Worm (Caenorhabditis elegans) whole organism, mixed stage, embryonic: ENCODE data around the gene Y42G9A.1.

Experiments
- ceh-39 ChIP-seq: fragments of 150-350 bp; optimal IDR thresholded peaks from 2 replicates; lab custom pipeline; 2014; ENCODE audit warnings: missing biosample characterization, missing genetic modification characterization
- ces-1 ChIP-seq: fragments of 150-350 bp; optimal IDR thresholded peaks from 2 replicates; lab custom pipeline; 2014; ENCODE audit warnings: missing biosample characterization, missing genetic modification reagents, missing genetic modification characterization
- elt-1 ChIP-seq: sonication (generic microtip); optimal IDR thresholded peaks from 2 replicates; lab custom pipeline; 2017; ENCODE audit warnings: missing genetic modification characterization, mild to moderate bottlenecking, missing compliant biosample characterization, antibody characterized with exemption, moderate library complexity, borderline replicate concordance; ENCODE audit not compliant: insufficient read depth
- elt-3 ChIP-seq: fragments of 150-350 bp; optimal IDR thresholded peaks from 2 replicates; lab custom pipeline; 2014; ENCODE audit warnings: missing biosample characterization, missing genetic modification characterization
- lin-32 ChIP-seq: fragments of 200-800 bp; sonication (Bioruptor generic); optimal IDR thresholded peaks from 2 replicates; lab custom pipeline; 2018; ENCODE audit warnings: mild to moderate bottlenecking, missing genetic modification characterization, missing compliant biosample characterization
- lsy-2 ChIP-seq: fragments of 150-350 bp; optimal IDR thresholded peaks from 2 replicates; lab custom pipeline; 2014; ENCODE audit warnings: missing biosample characterization, missing genetic modification characterization
- mab-5 ChIP-seq: fragments of 150-350 bp; optimal IDR thresholded peaks from 2 replicates; lab custom pipeline; 2014; ENCODE audit warnings: missing biosample characterization, missing genetic modification characterization
- mep-1 ChIP-seq: fragments of 150-350 bp; optimal IDR thresholded peaks from 2 replicates; lab custom pipeline; 2017; ENCODE audit warnings: missing biosample characterization, missing genetic modification reagents, missing genetic modification characterization, inconsistent platforms
- nhr-12 ChIP-seq: fragments of 150-350 bp; optimal IDR thresholded peaks from 2 replicates; lab custom pipeline; 2014; ENCODE audit warnings: missing biosample characterization, missing genetic modification characterization
- nhr-237 ChIP-seq: fragments of 150-350 bp; optimal IDR thresholded peaks from 2 replicates; lab custom pipeline; 2014; ENCODE audit warnings: missing biosample characterization, missing genetic modification characterization
- nhr-28 ChIP-seq: fragments of 150-350 bp; optimal IDR thresholded peaks from 2 replicates; lab custom pipeline; 2014; ENCODE audit warnings: missing biosample characterization, missing genetic modification characterization
- snpc-4 ChIP-seq: fragments of 150-350 bp; optimal IDR thresholded peaks from 2 replicates; lab custom pipeline; 2014; ENCODE audit warnings: missing biosample characterization, missing genetic modification characterization
- tbx-8 ChIP-seq: fragments of 200-800 bp; sonication (Bioruptor generic); optimal IDR thresholded peaks from 2 replicates; lab custom pipeline; 2018; ENCODE audit warnings: mild to moderate bottlenecking, missing genetic modification characterization, moderate library complexity, missing compliant biosample characterization

DNA sequence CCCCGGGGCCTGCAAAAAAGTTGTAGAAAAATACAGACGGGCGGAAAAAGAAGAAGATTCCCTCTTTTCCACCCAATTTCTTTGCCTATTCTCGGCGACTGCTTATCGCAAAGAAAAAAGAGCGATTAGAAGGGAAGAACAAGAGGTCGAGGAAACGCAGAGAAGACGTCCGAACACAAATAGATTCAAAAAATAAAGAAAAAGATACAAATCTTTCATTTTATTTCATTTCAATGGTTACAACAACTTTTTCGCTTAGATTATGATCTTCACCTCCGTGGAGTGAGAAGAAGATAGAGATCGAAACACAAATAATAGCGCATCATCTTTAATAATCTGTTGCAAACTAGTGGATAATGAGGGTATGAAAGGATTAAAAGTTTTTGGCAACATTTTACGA is 17.7 kb upstream of the Y42G9A.1 start:
- no peak for TF ChIP-seq ceh-39 (tag; lab: Kevin White, UChicago)
- TF ChIP-seq nhr-12 (tag; lab: Kevin White, UChicago): no peak
- no peak for TF ChIP-seq snpc-4
- no peak for TF ChIP-seq nhr-237 (tag; lab: Kevin White, UChicago)
- no peak for TF ChIP-seq nhr-28
- TF ChIP-seq elt-1: peak; percentile 91
- TF ChIP-seq elt-3: no peak
- TF ChIP-seq mab-5 (tag; lab: Kevin White, UChicago): no peak
- no peak for TF ChIP-seq ces-1 (GFP tag; lab: Kevin White, UChicago)
- TF ChIP-seq mep-1 (tag; lab: Kevin White, UChicago): no peak
- no peak for TF ChIP-seq lin-32 (GFP tag; lab: Kevin White, UChicago)
- TF ChIP-seq tbx-8: no peak
- TF ChIP-seq lsy-2 (tag; lab: Kevin White, UChicago): no peak
